Fruit fly (Drosophila melanogaster): Measurements from ENCODE around the gene CG4836.

CG4836 gene

DNA sequence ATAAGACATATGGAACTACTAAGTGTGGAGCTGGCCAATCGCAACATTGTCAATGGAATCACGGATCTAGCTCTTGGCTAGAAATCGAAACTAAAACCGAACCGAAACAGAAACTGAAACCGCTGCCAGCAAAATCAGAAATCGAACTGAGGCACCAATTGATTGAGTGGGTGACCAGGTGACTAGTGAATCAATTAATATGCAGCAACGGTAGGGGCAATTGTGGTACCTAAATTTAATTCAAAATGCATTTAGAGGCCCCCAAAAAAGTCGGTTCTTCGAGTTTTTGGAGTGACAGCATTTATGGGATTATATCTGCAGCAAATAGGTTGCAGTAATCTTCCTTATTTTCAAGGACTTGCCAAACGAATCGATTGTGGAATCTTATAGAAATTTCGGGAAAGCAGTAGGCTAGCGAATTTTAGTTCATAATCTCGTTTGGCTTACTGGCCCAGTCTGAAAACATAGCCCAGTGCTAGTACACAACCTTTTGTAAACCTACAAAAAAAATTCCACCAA is at the start of gene CG4836, which contains the start of gene CG17190:
CG4836 (plus strand) TSS at position 469 of the 519 bp plus-strand sequence.
CG17190 (minus strand) TSS at position 101 of the 519 bp plus-strand sequence.
- TF ChIP-seq pan (optimal IDR thresholded peaks at IDR 0.05) = no peak
- TF ChIP-seq usp (GFP tag; optimal IDR thresholded peaks at IDR 0.05) = no peak
- no peak for TF ChIP-seq Dll (optimal IDR thresholded peaks at IDR 0.05)
- TF ChIP-seq psq (optimal IDR thresholded peaks at IDR 0.05) = no peak
- no peak for TF ChIP-seq CG8478 (optimal IDR thresholded peaks at IDR 0.05)
- no peak for TF ChIP-seq EcR (GFP tag; optimal IDR thresholded peaks at IDR 0.05)

- TF ChIP-seq Dll (optimal IDR thresholded peaks at IDR 0.05) = no peak
- TF ChIP-seq pan (optimal IDR thresholded peaks at IDR 0.05) = no peak
- no peak for TF ChIP-seq EcR (GFP tag; optimal IDR thresholded peaks at IDR 0.05)
- no peak for TF ChIP-seq CG8478 (optimal IDR thresholded peaks at IDR 0.05)
- TF ChIP-seq usp (GFP tag; optimal IDR thresholded peaks at IDR 0.05) = no peak
- no peak for TF ChIP-seq psq (optimal IDR thresholded peaks at IDR 0.05)
These were observed 45.0 kb upstream of the CG4836 start for dm6 chr3R:19968695-19969094.

DNA sequence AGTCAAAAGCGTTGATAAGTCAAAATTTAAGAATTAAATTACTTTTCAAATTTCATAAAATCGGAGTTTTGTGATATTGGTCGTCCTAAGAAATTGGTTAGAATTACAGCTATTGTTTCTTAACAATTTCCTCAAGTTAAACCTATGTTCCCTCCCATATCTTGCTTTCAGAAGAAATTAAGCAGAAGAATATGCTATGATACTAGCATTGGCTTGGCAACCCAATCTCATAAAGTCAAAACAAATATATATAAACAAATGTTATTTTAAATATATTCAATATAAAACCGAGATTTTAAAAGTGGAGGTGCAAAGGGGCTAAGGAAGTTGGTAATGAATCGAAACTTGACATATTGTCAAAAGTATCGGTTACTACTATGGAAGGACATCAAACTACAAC is 41.1 kb upstream of the CG4836 start, which contains the start of gene CG31213:
CG31213 (plus strand) TSS at position 301 of the 400 bp plus-strand sequence.
- no peak for TF ChIP-seq CG8478 (optimal IDR thresholded peaks at IDR 0.05)
- TF ChIP-seq usp (GFP tag; optimal IDR thresholded peaks at IDR 0.05) = no peak
- no peak for TF ChIP-seq pan (optimal IDR thresholded peaks at IDR 0.05)
- TF ChIP-seq Dll (optimal IDR thresholded peaks at IDR 0.05) = no peak
- no peak for TF ChIP-seq psq (optimal IDR thresholded peaks at IDR 0.05)
- TF ChIP-seq EcR (GFP tag; optimal IDR thresholded peaks at IDR 0.05) = no peak

- TF ChIP-seq psq (optimal IDR thresholded peaks at IDR 0.05) (no peak), usp (GFP tag; optimal IDR thresholded peaks at IDR 0.05) (no peak), EcR (GFP tag; optimal IDR thresholded peaks at IDR 0.05) (no peak), CG8478 (optimal IDR thresholded peaks at IDR 0.05) (no peak), pan (optimal IDR thresholded peaks at IDR 0.05) (no peak), Dll (optimal IDR thresholded peaks at IDR 0.05) (no peak)
These were observed 28.3 kb upstream of the CG4836 start for dm6 chr3R:19985376-19985775.

DNA sequence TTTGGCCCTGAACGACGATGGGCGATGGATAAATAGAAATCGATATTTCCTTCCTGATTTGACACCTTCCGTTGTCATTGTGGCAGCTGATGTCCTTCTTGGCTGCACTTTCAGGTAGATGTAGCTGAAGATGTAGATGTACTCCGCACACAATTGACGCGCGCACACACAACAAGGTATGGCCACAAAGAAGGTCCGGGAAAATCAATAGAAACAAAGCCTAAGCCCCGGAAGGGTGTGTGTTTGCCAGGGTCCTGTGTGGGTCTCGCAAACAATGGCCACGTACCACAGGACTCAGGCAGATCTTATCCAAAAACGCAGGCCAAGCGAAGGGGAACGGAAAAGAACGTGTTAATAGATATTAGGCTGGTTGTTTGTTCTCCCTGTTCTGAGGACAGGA is 18.3 kb upstream of the CG4836 start:
- TF ChIP-seq usp (GFP tag; optimal IDR thresholded peaks at IDR 0.05) (no peak), CG8478 (optimal IDR thresholded peaks at IDR 0.05) (no peak), pan (optimal IDR thresholded peaks at IDR 0.05) (no peak), psq (optimal IDR thresholded peaks at IDR 0.05) (no peak), Dll (optimal IDR thresholded peaks at IDR 0.05) (no peak), EcR (GFP tag; optimal IDR thresholded peaks at IDR 0.05) (no peak)

dm6 chr3R:19996433-19996832 is 17.2 kb upstream of the CG4836 start:
- TF ChIP-seq EcR (GFP tag; optimal IDR thresholded peaks at IDR 0.05) (no peak), usp (GFP tag; optimal IDR thresholded peaks at IDR 0.05) (no peak), Dll (optimal IDR thresholded peaks at IDR 0.05) (no peak), psq (optimal IDR thresholded peaks at IDR 0.05) (no peak), pan (optimal IDR thresholded peaks at IDR 0.05) (no peak), CG8478 (optimal IDR thresholded peaks at IDR 0.05) (no peak)

dm6 chr3R:19997526-19998070 is 16.1 kb upstream of the CG4836 start:
- no peak for TF ChIP-seq usp (GFP tag; optimal IDR thresholded peaks at IDR 0.05)
- no peak for TF ChIP-seq EcR (GFP tag; optimal IDR thresholded peaks at IDR 0.05)
- no peak for TF ChIP-seq pan (optimal IDR thresholded peaks at IDR 0.05)
- TF ChIP-seq Dll (optimal IDR thresholded peaks at IDR 0.05) = no peak
- TF ChIP-seq psq (optimal IDR thresholded peaks at IDR 0.05) = no peak
- no peak for TF ChIP-seq CG8478 (optimal IDR thresholded peaks at IDR 0.05)

dm6 chr3R:19998418-19998817 is 15.3 kb upstream of the CG4836 start:
- no peak for TF ChIP-seq usp (GFP tag; optimal IDR thresholded peaks at IDR 0.05)
- TF ChIP-seq CG8478 (optimal IDR thresholded peaks at IDR 0.05) = no peak
- no peak for TF ChIP-seq Dll (optimal IDR thresholded peaks at IDR 0.05)
- no peak for TF ChIP-seq psq (optimal IDR thresholded peaks at IDR 0.05)
- no peak for TF ChIP-seq pan (optimal IDR thresholded peaks at IDR 0.05)
- TF ChIP-seq EcR (GFP tag; optimal IDR thresholded peaks at IDR 0.05) = no peak

dm6 chr3R:19999474-19999873 is 14.2 kb upstream of the CG4836 start:
- no peak for TF ChIP-seq Dll (optimal IDR thresholded peaks at IDR 0.05)
- TF ChIP-seq usp (GFP tag; optimal IDR thresholded peaks at IDR 0.05) = no peak
- TF ChIP-seq pan (optimal IDR thresholded peaks at IDR 0.05) = peak; percentile 76
- TF ChIP-seq EcR (GFP tag; optimal IDR thresholded peaks at IDR 0.05) = no peak
- TF ChIP-seq psq (optimal IDR thresholded peaks at IDR 0.05) = no peak

dm6 chr3R:20001595-20001997 is 12.1 kb upstream of the CG4836 start:
- TF ChIP-seq psq (optimal IDR thresholded peaks at IDR 0.05) = no peak
- TF ChIP-seq pan (optimal IDR thresholded peaks at IDR 0.05) = no peak
- no peak for TF ChIP-seq CG8478 (optimal IDR thresholded peaks at IDR 0.05)
- TF ChIP-seq EcR (GFP tag; optimal IDR thresholded peaks at IDR 0.05) = no peak
- TF ChIP-seq Dll (optimal IDR thresholded peaks at IDR 0.05) = no peak
- TF ChIP-seq usp (GFP tag; optimal IDR thresholded peaks at IDR 0.05) = no peak

dm6 chr3R:20004697-20005096 is 9.0 kb upstream of the CG4836 start:
- no peak for TF ChIP-seq EcR (GFP tag; optimal IDR thresholded peaks at IDR 0.05)
- no peak for TF ChIP-seq usp (GFP tag; optimal IDR thresholded peaks at IDR 0.05)
- TF ChIP-seq pan (optimal IDR thresholded peaks at IDR 0.05) = no peak
- no peak for TF ChIP-seq psq (optimal IDR thresholded peaks at IDR 0.05)
- no peak for TF ChIP-seq CG8478 (optimal IDR thresholded peaks at IDR 0.05)
- no peak for TF ChIP-seq Dll (optimal IDR thresholded peaks at IDR 0.05)

DNA sequence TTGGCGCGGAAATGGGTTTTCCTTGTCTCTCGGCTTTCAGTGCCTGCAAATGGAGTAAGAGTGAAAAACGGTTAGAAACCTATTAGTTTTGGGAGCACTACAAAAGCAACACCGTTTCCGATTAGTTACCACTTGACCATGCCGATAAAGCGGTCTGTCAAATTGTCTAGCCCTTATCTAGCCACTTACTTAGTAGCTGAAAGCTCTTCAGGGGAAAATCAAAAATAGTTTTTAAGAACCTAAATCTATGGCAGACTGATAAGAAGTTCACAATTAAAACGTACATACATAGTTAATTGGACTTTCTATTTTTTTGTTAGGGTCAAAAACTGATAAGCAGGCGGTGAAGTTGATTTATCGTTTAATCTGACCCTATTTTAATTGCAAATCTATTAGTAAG is 7.1 kb upstream of the CG4836 start:
- TF ChIP-seq psq (optimal IDR thresholded peaks at IDR 0.05) = no peak
- no peak for TF ChIP-seq CG8478 (optimal IDR thresholded peaks at IDR 0.05)
- no peak for TF ChIP-seq usp (GFP tag; optimal IDR thresholded peaks at IDR 0.05)
- no peak for TF ChIP-seq EcR (GFP tag; optimal IDR thresholded peaks at IDR 0.05)
- no peak for TF ChIP-seq Dll (optimal IDR thresholded peaks at IDR 0.05)

Data from whole organism.